Worm (Caenorhabditis elegans): ENCODE results near the gene sri-38.

DNA sequence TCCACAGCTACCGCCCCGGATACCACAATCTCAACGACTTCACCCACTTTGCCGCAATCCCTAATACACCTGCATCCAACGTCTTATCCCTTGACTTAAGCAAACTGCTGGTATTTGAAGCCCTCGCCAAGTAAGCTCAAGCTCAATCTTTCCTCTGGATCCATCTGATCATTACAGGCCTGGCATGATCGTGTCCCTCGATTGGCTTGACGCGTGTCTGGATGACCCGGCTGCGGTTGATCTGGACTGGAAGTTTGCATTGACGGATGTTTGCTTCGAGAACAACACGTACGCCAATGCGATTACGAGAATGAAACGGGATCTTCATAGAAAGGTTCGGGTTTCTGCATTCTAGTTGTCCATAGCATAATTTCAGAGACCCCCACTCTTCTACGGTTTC is 9.7 kb upstream of the sri-38 start:
- no peak for TF ChIP-seq repo-1 (tag; optimal IDR thresholded peaks at IDR 0.05)
- no peak for TF ChIP-seq sdz-38 (tag; optimal IDR thresholded peaks at IDR 0.05)
- no peak for TF ChIP-seq nhr-179 (tag; optimal IDR thresholded peaks at IDR 0.05)
- TF ChIP-seq bed-1 (GFP tag; IDR thresholded peaks at IDR 0.05): no peak
- no peak for TF ChIP-seq F33H1.4 (GFP tag; IDR thresholded peaks at IDR 0.05)
- no peak for TF ChIP-seq lin-26 (GFP tag; IDR thresholded peaks at IDR 0.05)
- no peak for TF ChIP-seq ztf-25 (GFP tag; IDR thresholded peaks at IDR 0.05)
- no peak for TF ChIP-seq rpc-1 (optimal IDR thresholded peaks at IDR 0.05)
- no peak for TF ChIP-seq rpc-1 (tag; optimal IDR thresholded peaks at IDR 0.05)
- no peak for TF ChIP-seq nfya-1 (tag; optimal IDR thresholded peaks at IDR 0.05; ENCODE audit: borderline replicate concordance, insufficient read depth)

All from whole organism, young adult.